Fruit fly (Drosophila melanogaster) whole organism, prepupa: Measurements from ENCODE around the gene Syx18.
A peak's percentile ranks its signal among the peaks of the same experiment; 100 is the strongest.

ENCODE experiments used
- CG11294 ChIP-seq: fragments of 200-800 bp; sonication (Bioruptor generic); IDR thresholded peaks from 2 replicates; pipeline ENCODE4 v1.3.6; 2022; ENCODE audit warnings: missing biosample characterization, missing genetic modification characterization
- CG16779 ChIP-seq: fragments of 200-800 bp; sonication (Bioruptor generic); optimal IDR thresholded peaks from 3 replicates; lab custom pipeline; 2017; ENCODE audit warnings: missing biosample characterization, mild to moderate bottlenecking, missing genetic modification characterization
- CG4318 ChIP-seq: fragments of 200-800 bp; sonication (Bioruptor generic); optimal IDR thresholded peaks from 3 replicates; lab custom pipeline; 2017; ENCODE audit warnings: missing biosample characterization, mild to moderate bottlenecking, missing genetic modification characterization
- CG6792 ChIP-seq: fragments of 200-800 bp; sonication (Bioruptor generic); optimal IDR thresholded peaks from 3 replicates; lab custom pipeline; 2016; ENCODE audit warnings: missing biosample characterization, missing genetic modification characterization
- CG7368 ChIP-seq: fragments of 200-800 bp; sonication (Bioruptor generic); optimal IDR thresholded peaks from 3 replicates; lab custom pipeline; 2016; ENCODE audit warnings: missing biosample characterization, missing genetic modification characterization
- Eip78C ChIP-seq: fragments of 200-800 bp; sonication (Bioruptor generic); peaks from one replicate; lab custom pipeline; 2016; ENCODE audit warnings: missing biosample characterization, missing genetic modification characterization
- OdsH ChIP-seq: fragments of 200-800 bp; sonication (Bioruptor generic); optimal IDR thresholded peaks from 3 replicates; lab custom pipeline; 2016; ENCODE audit warnings: missing biosample characterization, missing genetic modification characterization
- fd85E ChIP-seq: fragments of 200-800 bp; sonication (Bioruptor generic); optimal IDR thresholded peaks from 3 replicates; lab custom pipeline; 2016; ENCODE audit warnings: missing biosample characterization, missing genetic modification characterization
- pdm3 ChIP-seq: fragments of 200-800 bp; sonication (Bioruptor generic); optimal IDR thresholded peaks from 3 replicates; lab custom pipeline; 2016; ENCODE audit warnings: missing biosample characterization, missing genetic modification characterization
- svp ChIP-seq: fragments of 200-800 bp; sonication (Bioruptor generic); peaks from one replicate; lab custom pipeline; 2016; ENCODE audit warnings: missing biosample characterization, missing genetic modification characterization

dm6 chr3R:24574123-24574522 is 51.2 kb downstream of the Syx18 start:
- TF ChIP-seq CG7368 (GFP tag; lab: Kevin White, UChicago) (no peak), CG6792 (peak; percentile 22), fd85E (no peak), OdsH (peak; percentile 29), Eip78C (GFP tag; lab: Kevin White, UChicago) (peak; percentile 83), pdm3 (GFP tag; lab: Kevin White, UChicago) (peak; percentile 26), CG4318 (GFP tag; lab: Kevin White, UChicago) (no peak), CG16779 (tag; lab: Kevin White, UChicago) (no peak), CG11294 (GFP tag; lab: Robert Waterston, UW) (no peak), svp (GFP tag; lab: Kevin White, UChicago) (peak; percentile 76)
